Comparison of ENCODE assay signal across 1 fruit fly cellular context in genomic region chr3L:3626069-3626468, dm6.
TF ChIP-seq lines count a peak whose summit lies in the region.

Gene dar1, plus strand, starts transcription at chr3L:3626352.

TF ChIP-seq in whole organism, embryonic, 481 proteins besides CTCF, POLR2A, EP300 and RAD21 (continued from another document):
- peak in 1 of 2 experiments; percentile 40 for TF ChIP-seq Hr78 (GFP tag; optimal IDR thresholded peaks at IDR 0.05; lab: Kevin White, UChicago)
- TF ChIP-seq CG18011 (GFP tag; optimal IDR thresholded peaks at IDR 0.05; lab: Kevin White, UChicago) = peak; percentile 71
- TF ChIP-seq Nf-YB (GFP tag; optimal IDR thresholded peaks at IDR 0.05; lab: Kevin White, UChicago) = peak; percentile 96
- peak; percentile 29; the same call in 1 of the 2 replicates for TF ChIP-seq CG32532 (GFP tag; IDR thresholded peaks at IDR 0.05; lab: Robert Waterston, UW)
- TF ChIP-seq Jarid2 (GFP tag; optimal IDR thresholded peaks at IDR 0.05; lab: Kevin White, UChicago) = peak; percentile 92
- 0 out of 3 replicates have a peak, but pooled peaks have one; percentile 18 for TF ChIP-seq Doc3 (GFP tag; IDR thresholded peaks at IDR 0.05; lab: Robert Waterston, UW; ENCODE audit: partially characterized antibody)
- TF ChIP-seq HLHmδ (GFP tag; optimal IDR thresholded peaks at IDR 0.05; lab: Kevin White, UChicago) = peak; percentile 42
- TF ChIP-seq Fer3 (tag; optimal IDR thresholded peaks at IDR 0.05; lab: Kevin White, UChicago) = no peak
- no peak for TF ChIP-seq CG7271 (tag; optimal IDR thresholded peaks at IDR 0.05; lab: Kevin White, UChicago)
- TF ChIP-seq unc-4 (GFP tag; IDR thresholded peaks at IDR 0.05; lab: Robert Waterston, UW; ENCODE audit: partially characterized antibody) = peak; percentile 27; the same call in 1 of the 2 replicates
- TF ChIP-seq pros (GFP tag; optimal IDR thresholded peaks at IDR 0.05; lab: Kevin White, UChicago) = peak; percentile 42
- TF ChIP-seq zen2 (GFP tag; IDR thresholded peaks at IDR 0.05; lab: Robert Waterston, UW; ENCODE audit: partially characterized antibody) = peak; percentile 72
- TF ChIP-seq CG10209 (GFP tag; optimal IDR thresholded peaks at IDR 0.05; lab: Kevin White, UChicago) = no peak
- peak; percentile 33 for TF ChIP-seq nom (GFP tag; optimal IDR thresholded peaks at IDR 0.05; lab: Kevin White, UChicago)
- TF ChIP-seq trem (tag; optimal IDR thresholded peaks at IDR 0.05; lab: Kevin White, UChicago) = no peak
- peak; percentile 96 for TF ChIP-seq Nf-YC (tag; optimal IDR thresholded peaks at IDR 0.05; lab: Kevin White, UChicago)
- TF ChIP-seq seq (GFP tag; IDR thresholded peaks at IDR 0.05; lab: Robert Waterston, UW) = 0 out of 2 replicates have a peak, but pooled peaks have one; percentile 9
- TF ChIP-seq Blimp-1 (GFP tag; optimal IDR thresholded peaks at IDR 0.05; lab: Kevin White, UChicago) = no peak
- peak; percentile 77; the same call in 2 of the 4 replicates for TF ChIP-seq chinmo (GFP tag; IDR thresholded peaks at IDR 0.05; lab: Robert Waterston, UW; ENCODE audit: partially characterized antibody)
- TF ChIP-seq sob (GFP tag; IDR thresholded peaks at IDR 0.05; lab: Robert Waterston, UW) = peak; percentile 35; the same call in 1 of the 2 replicates
- peak; percentile 8 for TF ChIP-seq lbe (GFP tag; optimal IDR thresholded peaks at IDR 0.05; lab: Kevin White, UChicago)
- TF ChIP-seq btn (GFP tag; optimal IDR thresholded peaks at IDR 0.05; lab: Kevin White, UChicago) = no peak
- peak; percentile 10; the same call in 1 of the 2 replicates for TF ChIP-seq CG17328 (GFP tag; IDR thresholded peaks at IDR 0.05; lab: Robert Waterston, UW)
- TF ChIP-seq stc (GFP tag; IDR thresholded peaks at IDR 0.05; lab: Robert Waterston, UW) = peak; percentile 14; the same call in 1 of the 2 replicates
- TF ChIP-seq CG11695 (GFP tag; IDR thresholded peaks at IDR 0.05; lab: Robert Waterston, UW) = 0 out of 3 replicates have a peak, but pooled peaks have one; percentile 11
- TF ChIP-seq CG1024 (GFP tag; IDR thresholded peaks at IDR 0.05; lab: Robert Waterston, UW) = no peak
- TF ChIP-seq CG13624 (GFP tag; optimal IDR thresholded peaks at IDR 0.05; lab: Kevin White, UChicago) = no peak
- peak; percentile 44; the same call in 1 of the 3 replicates for TF ChIP-seq ci (GFP tag; IDR thresholded peaks at IDR 0.05; lab: Robert Waterston, UW)
- no peak for TF ChIP-seq CG3995 (GFP tag; optimal IDR thresholded peaks at IDR 0.05; lab: Kevin White, UChicago)
- TF ChIP-seq kni (GFP tag; optimal IDR thresholded peaks at IDR 0.05; lab: Kevin White, UChicago) = peak; percentile 86
- TF ChIP-seq Dbx (GFP tag; IDR thresholded peaks at IDR 0.05; lab: Robert Waterston, UW) = peak; percentile 58; the same call in 1 of the 3 replicates
- TF ChIP-seq insv (GFP tag; optimal IDR thresholded peaks at IDR 0.05; lab: Kevin White, UChicago) = peak in 1 of 2 experiments; percentile 88
- TF ChIP-seq bbx (GFP tag; IDR thresholded peaks at IDR 0.05; lab: Robert Waterston, UW; ENCODE audit: partially characterized antibody) = peak; percentile 43
- no peak for TF ChIP-seq CG12299 (tag; optimal IDR thresholded peaks at IDR 0.05; lab: Kevin White, UChicago)
- peak; percentile 54; the same call in 2 of the 3 replicates for TF ChIP-seq sr (GFP tag; IDR thresholded peaks at IDR 0.05; lab: Robert Waterston, UW)
- TF ChIP-seq CG4730 (GFP tag; IDR thresholded peaks at IDR 0.05; lab: Robert Waterston, UW) = no peak
- no peak for TF ChIP-seq br (optimal IDR thresholded peaks at IDR 0.05; lab: Kevin White, UChicago)
- TF ChIP-seq Bgb (GFP tag; IDR thresholded peaks at IDR 0.05; lab: Robert Waterston, UW; ENCODE audit: partially characterized antibody) = peak; percentile 32; the same call in 1 of the 2 replicates
- TF ChIP-seq pfk (GFP tag; optimal IDR thresholded peaks at IDR 0.05; lab: Kevin White, UChicago) = no peak
- peak; percentile 25; the same call in 1 of the 3 replicates for TF ChIP-seq HLH4C (GFP tag; IDR thresholded peaks at IDR 0.05; lab: Robert Waterston, UW; ENCODE audit: partially characterized antibody)
- TF ChIP-seq Dll (GFP tag; IDR thresholded peaks at IDR 0.05; lab: Robert Waterston, UW; ENCODE audit: partially characterized antibody) = peak; percentile 38; the same call in 1 of the 4 replicates
- no peak for TF ChIP-seq CG4404 (GFP tag; IDR thresholded peaks at IDR 0.05; lab: Robert Waterston, UW)
- TF ChIP-seq Med (GFP tag; lab: Kevin White, UChicago) = peak; percentile 70
- peak; percentile 60; the same call in 1 of the 2 replicates for TF ChIP-seq Nf-YA (GFP tag; IDR thresholded peaks at IDR 0.05; lab: Robert Waterston, UW)
- no peak for TF ChIP-seq CG10431 (GFP tag; optimal IDR thresholded peaks at IDR 0.05; lab: Kevin White, UChicago)
- TF ChIP-seq CG32767 (GFP tag; IDR thresholded peaks at IDR 0.05; lab: Robert Waterston, UW) = peak; percentile 56; the same call in 1 of the 2 replicates
- no peak for TF ChIP-seq CG14667 (GFP tag; IDR thresholded peaks at IDR 0.05; lab: Robert Waterston, UW)
- TF ChIP-seq CG43689 (GFP tag; IDR thresholded peaks at IDR 0.05; lab: Robert Waterston, UW) = 0 out of 2 replicates have a peak, but pooled peaks have one; percentile 13
- no peak for TF ChIP-seq eve (GFP tag; optimal IDR thresholded peaks at IDR 0.05; lab: Kevin White, UChicago)
- TF ChIP-seq crol (GFP tag; IDR thresholded peaks at IDR 0.05; lab: Robert Waterston, UW) = peak; percentile 96
- no peak for TF ChIP-seq Myb (GFP tag; optimal IDR thresholded peaks at IDR 0.05; lab: Kevin White, UChicago)
- TF ChIP-seq CG2129 (GFP tag; IDR thresholded peaks at IDR 0.05; lab: Robert Waterston, UW; ENCODE audit: partially characterized antibody) = peak; percentile 44; the same call in 1 of the 2 replicates
- TF ChIP-seq lov (optimal IDR thresholded peaks at IDR 0.05; lab: Kevin White, UChicago) = no peak
- TF ChIP-seq lov (GFP tag; IDR thresholded peaks at IDR 0.05; lab: Robert Waterston, UW) = 0 out of 3 replicates have a peak, but pooled peaks have one; percentile 48
- TF ChIP-seq lmd (GFP tag; IDR thresholded peaks at IDR 0.05; lab: Robert Waterston, UW) = no peak
